Fruit fly (Drosophila melanogaster) whole organism, adult: ENCODE measurements around the gene djl.

Source experiments
- CG14711 ChIP-seq: fragments of 200-800 bp; sonication (Bioruptor generic); optimal IDR thresholded peaks from 2 replicates; lab custom pipeline; 2018; ENCODE audit warnings: missing biosample characterization, mild to moderate bottlenecking, missing genetic modification characterization, moderate library complexity
- CG1620 ChIP-seq: fragments of 200-800 bp; sonication (Bioruptor generic); optimal IDR thresholded peaks from 2 replicates; lab custom pipeline; 2016; ENCODE audit warnings: missing biosample characterization, missing genetic modification characterization
- CG33017 ChIP-seq: fragments of 200-800 bp; sonication (Bioruptor generic); optimal IDR thresholded peaks from 2 replicates; lab custom pipeline; 2018; ENCODE audit warnings: missing biosample characterization, mild to moderate bottlenecking, missing genetic modification characterization, moderate library complexity
- CG5204 ChIP-seq: fragments of 200-800 bp; sonication (Bioruptor generic); optimal IDR thresholded peaks from 2 replicates; lab custom pipeline; 2016; ENCODE audit warnings: missing biosample characterization, missing genetic modification characterization
- CG7045 ChIP-seq: fragments of 200-800 bp; sonication (Bioruptor generic); optimal IDR thresholded peaks from 2 replicates; lab custom pipeline; 2017; ENCODE audit warnings: missing biosample characterization, mild to moderate bottlenecking, missing genetic modification characterization
- Mnt ChIP-seq: fragments of 200-800 bp; sonication (Bioruptor generic); optimal IDR thresholded peaks from 2 replicates; lab custom pipeline; 2016; ENCODE audit warnings: missing biosample characterization, mild to moderate bottlenecking, missing genetic modification characterization
- toe ChIP-seq: fragments of 200-800 bp; sonication (Bioruptor generic); optimal IDR thresholded peaks from 2 replicates; lab custom pipeline; 2016; ENCODE audit warnings: missing biosample characterization, missing genetic modification characterization

DNA sequence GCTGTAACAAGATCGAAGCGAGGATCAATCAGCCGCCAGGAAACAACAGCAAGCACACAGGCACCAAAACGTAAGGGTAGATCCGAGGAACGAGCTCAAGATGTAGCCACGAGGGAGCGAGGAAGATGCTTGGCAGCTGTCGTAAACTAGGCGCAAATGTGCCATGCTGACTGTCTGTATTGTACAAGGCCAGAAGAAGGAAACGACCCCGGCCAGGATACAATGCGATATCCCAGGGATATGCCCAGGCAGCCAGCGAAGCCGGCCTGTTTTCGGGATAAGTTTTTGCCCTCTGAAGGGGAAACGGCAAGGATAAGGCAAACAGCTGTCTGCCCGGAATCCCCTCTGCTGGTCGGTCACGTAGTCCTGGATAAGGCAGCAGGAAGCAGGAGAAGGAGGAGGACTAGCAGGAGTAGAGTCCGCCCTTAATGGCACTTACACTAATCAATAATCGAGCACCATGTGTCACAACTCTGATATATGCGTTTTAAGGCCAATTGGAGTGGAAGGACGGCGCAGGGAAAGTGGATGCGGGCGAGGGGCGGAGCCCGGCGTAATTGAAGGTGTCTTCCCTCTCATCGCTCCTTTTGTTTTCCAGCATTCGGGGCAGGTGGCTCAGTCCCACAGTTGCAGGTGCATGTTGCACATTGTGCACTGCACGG is 45.1 kb downstream of the djl start:
- TF ChIP-seq CG5204 (GFP tag; lab: Kevin White, UChicago) (no peak), CG14711 (tag; lab: Kevin White, UChicago) (no peak), Mnt (GFP tag; lab: Kevin White, UChicago) (no peak), CG33017 (tag; lab: Kevin White, UChicago) (no peak), toe (GFP tag; lab: Kevin White, UChicago) (no peak), CG7045 (no peak), CG1620 (GFP tag; lab: Kevin White, UChicago) (no peak)
